Worm (Caenorhabditis elegans) whole organism, L1 larva: Measurements from ENCODE around the gene dcar-1.

Source experiments
- ceh-8 ChIP-seq: fragments of 200-800 bp; sonication (Bioruptor generic); optimal IDR thresholded peaks from 2 replicates; lab custom pipeline; 2018; ENCODE audit warnings: mild to moderate bottlenecking, missing genetic modification characterization, moderate library complexity, missing compliant biosample characterization
- dpl-1 ChIP-seq, 3 experiments: fragments of 150-350 bp in 2 of 3; sonication (generic microtip) in 1 of 3; optimal IDR thresholded peaks; 2 replicates each; lab custom pipeline; 2014 to 2017; ENCODE audit warnings: missing biosample characterization in 3 of 3, missing genetic modification characterization in 3 of 3, missing genetic modification reagents in 3 of 3
- efl-1 ChIP-seq, 4 experiments: fragments of 150-350 bp; optimal IDR thresholded peaks in 3 of 4; peaks in 1 of 4; 1 replicate in 1 of 4; 2 replicates in 3 of 4; lab custom pipeline; 2014; ENCODE audit warnings: missing biosample characterization in 2 of 4, missing genetic modification characterization in 2 of 4, missing genetic modification reagents in 2 of 4
- lsy-2 ChIP-seq, 2 experiments: fragments of 150-350 bp; optimal IDR thresholded peaks; 2 replicates each; lab custom pipeline; 2014; ENCODE audit warnings: missing biosample characterization in 2 of 2, missing genetic modification characterization in 2 of 2
- nhr-11 ChIP-seq: fragments of 150-350 bp; optimal IDR thresholded peaks from 2 replicates; lab custom pipeline; 2014; ENCODE audit warnings: missing biosample characterization, missing genetic modification characterization
- nhr-12 ChIP-seq: sonication (generic microtip); optimal IDR thresholded peaks from 2 replicates; lab custom pipeline; 2017; ENCODE audit warnings: missing biosample characterization, missing genetic modification characterization
- nhr-20 ChIP-seq: sonication (generic microtip); optimal IDR thresholded peaks from 2 replicates; lab custom pipeline; 2016; ENCODE audit warnings: mild to moderate bottlenecking, missing genetic modification characterization, missing compliant biosample characterization
- skn-1 ChIP-seq: fragments of 150-350 bp; optimal IDR thresholded peaks from 2 replicates; lab custom pipeline; 2014; ENCODE audit warnings: missing biosample characterization, missing genetic modification characterization
- snpc-4 ChIP-seq: fragments of 150-350 bp; optimal IDR thresholded peaks from 2 replicates; lab custom pipeline; 2014; ENCODE audit warnings: missing biosample characterization, missing genetic modification characterization
- sox-4 ChIP-seq: sonication (generic microtip); optimal IDR thresholded peaks from 2 replicates; lab custom pipeline; 2016; ENCODE audit warnings: missing genetic modification characterization, missing compliant biosample characterization
- ztf-11 ChIP-seq, 2 experiments: sonication (generic microtip); optimal IDR thresholded peaks; 2 replicates each; lab custom pipeline; 2016 to 2017; ENCODE audit warnings: missing genetic modification characterization in 2 of 2, missing biosample characterization in 1 of 2, missing compliant biosample characterization in 1 of 2
- ztf-4 ChIP-seq: fragments of 150-350 bp; optimal IDR thresholded peaks from 2 replicates; lab custom pipeline; 2014; ENCODE audit warnings: missing biosample characterization, missing genetic modification characterization

DNA sequence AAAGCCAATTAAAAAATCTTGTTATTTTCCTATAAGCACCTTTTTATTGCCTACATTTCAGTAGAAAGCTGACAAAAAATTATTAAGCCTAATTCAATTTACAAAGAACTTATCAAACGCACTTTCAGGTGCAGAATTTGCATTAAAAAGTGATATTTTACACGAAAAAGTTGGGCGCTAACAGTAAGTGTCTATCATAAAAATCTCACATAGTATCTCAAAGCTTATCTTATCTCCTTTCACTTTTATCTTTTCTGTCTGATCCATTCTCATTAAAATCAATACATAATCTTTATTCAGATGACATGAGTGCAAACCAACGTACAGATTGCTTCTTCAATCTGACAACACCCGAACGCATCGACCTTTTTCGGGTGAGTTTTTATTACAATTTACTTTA lies at the start of gene dcar-1:
- TF ChIP-seq lsy-2 (tag; optimal IDR thresholded peaks at IDR 0.05; lab: Kevin White, UChicago) (no peak), nhr-11 (no peak), nhr-20 (no peak), ztf-4 (no peak), dpl-1 (GFP tag; optimal IDR thresholded peaks at IDR 0.05; lab: Kevin White, UChicago) (no peak), snpc-4 (tag; lab: Kevin White, UChicago) (no peak), skn-1 (tag; lab: Kevin White, UChicago) (no peak), nhr-12 (tag; lab: Kevin White, UChicago) (no peak), efl-1 (optimal IDR thresholded peaks at IDR 0.05; lab: Kevin White, UChicago) (no peak), efl-1 (GFP tag; optimal IDR thresholded peaks at IDR 0.05 in 1 of 2; lab: Kevin White, UChicago) (no peak), ceh-8 (GFP tag; lab: Kevin White, UChicago) (no peak), ztf-11 (tag; optimal IDR thresholded peaks at IDR 0.05; lab: Kevin White, UChicago) (no peak), sox-4 (tag; lab: Kevin White, UChicago) (no peak)
